Worm (Caenorhabditis elegans) whole organism, young adult: ENCODE results near the gene Y62H9A.9.

ENCODE experiments used
- B0035.1 ChIP-seq: sonication (generic microtip); optimal IDR thresholded peaks from 2 replicates; lab custom pipeline; 2016; ENCODE audit warnings: missing genetic modification characterization, mild to moderate bottlenecking, missing compliant biosample characterization, missing genotype, missing genetic modification reagents
- C06A6.2 ChIP-seq: fragments of 200-800 bp; sonication (Bioruptor generic); conservative IDR thresholded peaks from 2 replicates; pipeline ENCODE4 v1.3.6; 2022; ENCODE audit warnings: missing genetic modification characterization, missing compliant biosample characterization
- C17E4.6 ChIP-seq: fragments of 200-800 bp; sonication (Bioruptor generic); IDR thresholded peaks from 2 replicates; pipeline ENCODE4 v1.3.6; 2022; ENCODE audit warnings: missing genetic modification reagents, missing genetic modification characterization, missing compliant biosample characterization
- F22D6.2 ChIP-seq: sonication (generic microtip); optimal IDR thresholded peaks from 2 replicates; lab custom pipeline; 2016; ENCODE audit warnings: mild to moderate bottlenecking, missing genetic modification characterization, missing compliant biosample characterization
- F23B12.7 ChIP-seq: sonication (generic microtip); optimal IDR thresholded peaks from 2 replicates; lab custom pipeline; 2017; ENCODE audit warnings: missing genetic modification characterization, mild to moderate bottlenecking, missing compliant biosample characterization, antibody characterized with exemption, moderate library complexity; ENCODE audit not compliant: insufficient read depth
- F33H1.4 ChIP-seq: fragments of 200-800 bp; sonication (Bioruptor generic); IDR thresholded peaks from 2 replicates; pipeline ENCODE4 v1.3.6; 2022; ENCODE audit warnings: missing genetic modification reagents, missing genetic modification characterization, missing compliant biosample characterization
- F39B2.1 ChIP-seq: fragments of 200-800 bp; sonication (Bioruptor generic); IDR thresholded peaks from 2 replicates; pipeline ENCODE4 v1.3.6; 2022; ENCODE audit warnings: missing genetic modification reagents, missing genetic modification characterization, missing compliant biosample characterization
- F49E8.2 ChIP-seq: sonication (generic microtip); optimal IDR thresholded peaks from 3 replicates; lab custom pipeline; 2017; ENCODE audit warnings: missing genetic modification characterization, mild to moderate bottlenecking, missing compliant biosample characterization, antibody characterized with exemption, moderate library complexity; ENCODE audit not compliant: insufficient read depth
- F52B5.7 ChIP-seq: sonication (generic microtip); optimal IDR thresholded peaks from 2 replicates; lab custom pipeline; 2016; ENCODE audit warnings: mild to moderate bottlenecking, missing genetic modification characterization, missing compliant biosample characterization
- K12H6.12 ChIP-seq: fragments of 200-800 bp; sonication (Bioruptor generic); optimal IDR thresholded peaks from 2 replicates; lab custom pipeline; 2018; ENCODE audit warnings: mild to moderate bottlenecking, missing genetic modification characterization, missing compliant biosample characterization
- T26A5.8 ChIP-seq: sonication (generic microtip); optimal IDR thresholded peaks from 2 replicates; lab custom pipeline; 2016; ENCODE audit warnings: missing genetic modification characterization, missing compliant biosample characterization
- Y53F4B.3 ChIP-seq: fragments of 200-800 bp; sonication (Bioruptor generic); IDR thresholded peaks from 2 replicates; pipeline ENCODE4 v1.3.6; 2022; ENCODE audit warnings: missing genetic modification reagents, missing genetic modification characterization, missing compliant biosample characterization
- Y56A3A.18 ChIP-seq: fragments of 200-800 bp; sonication (Bioruptor generic); IDR thresholded peaks from 2 replicates; pipeline ENCODE4 v1.3.6; 2022; ENCODE audit warnings: missing genetic modification reagents, missing genetic modification characterization, missing compliant biosample characterization
- Y95B8A.8 ChIP-seq: fragments of 200-800 bp; sonication (Bioruptor generic); IDR thresholded peaks from 2 replicates; pipeline ENCODE4 v1.3.6; 2022; ENCODE audit warnings: missing genetic modification reagents, missing genetic modification characterization, missing compliant biosample characterization
- ama-1 ChIP-seq, 3 experiments: fragments of 150-350 bp in 1 of 3; sonication (generic microtip) in 2 of 3; optimal IDR thresholded peaks; 2 replicates each; lab custom pipeline; 2014 to 2018; ENCODE audit warnings: missing biosample characterization in 2 of 3, missing genetic modification characterization in 2 of 3, missing genetic modification reagents in 2 of 3
- attf-3 ChIP-seq: fragments of 200-800 bp; sonication (Bioruptor generic); conservative IDR thresholded peaks from 2 replicates; pipeline ENCODE4 v1.3.6; 2022; ENCODE audit warnings: missing genetic modification reagents, missing genetic modification characterization, missing compliant biosample characterization
- ceh-27 ChIP-seq: fragments of 200-800 bp; sonication (Bioruptor generic); optimal IDR thresholded peaks from 2 replicates; lab custom pipeline; 2018; ENCODE audit warnings: mild to moderate bottlenecking, missing genetic modification characterization, moderate library complexity, missing compliant biosample characterization
- ceh-91 ChIP-seq: fragments of 200-800 bp; sonication (Bioruptor generic); IDR thresholded peaks from 2 replicates; pipeline ENCODE4 v1.3.6; 2022; ENCODE audit warnings: missing genetic modification reagents, missing genetic modification characterization, missing compliant biosample characterization
- efl-1 ChIP-seq: fragments of 150-350 bp; optimal IDR thresholded peaks from 2 replicates; lab custom pipeline; 2014; ENCODE audit warnings: missing biosample characterization, missing genetic modification reagents, missing genetic modification characterization
- ekl-4 ChIP-seq: fragments of 200-800 bp; sonication (Bioruptor generic); IDR thresholded peaks from 2 replicates; pipeline ENCODE4 v1.3.6; 2022; ENCODE audit warnings: missing genetic modification reagents, missing genetic modification characterization, missing compliant biosample characterization
- him-1 ChIP-seq: sonication (generic microtip); optimal IDR thresholded peaks from 2 replicates; lab custom pipeline; 2016; ENCODE audit warnings: missing genotype, missing genetic modification reagents, missing genetic modification characterization, missing compliant biosample characterization
- hlh-26 ChIP-seq: fragments of 200-800 bp; sonication (Bioruptor generic); conservative IDR thresholded peaks from 2 replicates; pipeline ENCODE4 v1.3.6; 2022; ENCODE audit warnings: missing genetic modification reagents, missing genetic modification characterization, missing compliant biosample characterization
- hmg-1.2 ChIP-seq: fragments of 200-800 bp; sonication (Bioruptor generic); IDR thresholded peaks from 2 replicates; pipeline ENCODE4 v1.3.6; 2022; ENCODE audit warnings: missing genetic modification reagents, missing genetic modification characterization, missing compliant biosample characterization
- hrde-1 ChIP-seq: sonication (generic microtip); optimal IDR thresholded peaks from 2 replicates; lab custom pipeline; 2016; ENCODE audit warnings: missing genetic modification characterization, mild to moderate bottlenecking, missing compliant biosample characterization, moderate library complexity, missing genotype, missing genetic modification reagents, borderline replicate concordance
- lag-1 ChIP-seq: fragments of 200-800 bp; sonication (Bioruptor generic); IDR thresholded peaks from 2 replicates; pipeline ENCODE4 v1.3.6; 2022; ENCODE audit warnings: missing genetic modification reagents, missing genetic modification characterization, missing compliant biosample characterization
- let-607 ChIP-seq, 2 experiments: fragments of 200-800 bp in 1 of 2; sonication (Bioruptor generic) in 1 of 2; sonication (generic microtip) in 1 of 2; optimal IDR thresholded peaks; 2 replicates each; lab custom pipeline; 2016 to 2018; ENCODE audit warnings: mild to moderate bottlenecking in 2 of 2, missing compliant biosample characterization in 2 of 2, missing genetic modification characterization in 2 of 2, moderate library complexity in 2 of 2, missing genotype in 1 of 2
- lin-35 ChIP-seq, 3 experiments: fragments of 150-350 bp in 2 of 3; sonication (generic microtip) in 1 of 3; optimal IDR thresholded peaks; 2 replicates each; lab custom pipeline; 2014 to 2018; ENCODE audit warnings: missing biosample characterization in 3 of 3, missing genetic modification characterization in 3 of 3, missing genetic modification reagents in 3 of 3
- lin-54 ChIP-seq: fragments of 200-800 bp; sonication (Bioruptor generic); optimal IDR thresholded peaks from 2 replicates; lab custom pipeline; 2018; ENCODE audit warnings: mild to moderate bottlenecking, missing genetic modification characterization, missing compliant biosample characterization
- madf-3 ChIP-seq: fragments of 200-800 bp; sonication (Bioruptor generic); IDR thresholded peaks from 2 replicates; pipeline ENCODE4 v1.3.6; 2022; ENCODE audit warnings: missing genetic modification reagents, missing genetic modification characterization, missing compliant biosample characterization
- madf-6 ChIP-seq: fragments of 200-800 bp; sonication (Bioruptor generic); IDR thresholded peaks from 2 replicates; pipeline ENCODE4 v1.3.6; 2022; ENCODE audit warnings: missing genetic modification reagents, missing genetic modification characterization, missing compliant biosample characterization
- nfya-1 ChIP-seq: sonication (generic microtip); optimal IDR thresholded peaks from 2 replicates; lab custom pipeline; 2017; ENCODE audit warnings: antibody characterized with exemption, missing compliant biosample characterization, missing genetic modification characterization, borderline replicate concordance; ENCODE audit not compliant: insufficient read depth
- nfyb-1 ChIP-seq: fragments of 200-800 bp; sonication (Bioruptor generic); IDR thresholded peaks from 2 replicates; pipeline ENCODE4 v1.3.6; 2022; ENCODE audit warnings: missing genetic modification reagents, missing genetic modification characterization, missing compliant biosample characterization
- nhr-120 ChIP-seq: fragments of 200-800 bp; sonication (Bioruptor generic); IDR thresholded peaks from 2 replicates; pipeline ENCODE4 v1.3.6; 2022; ENCODE audit warnings: missing genetic modification characterization, missing compliant biosample characterization
- nhr-80 ChIP-seq: sonication (generic microtip); optimal IDR thresholded peaks from 2 replicates; lab custom pipeline; 2016; ENCODE audit warnings: missing genetic modification characterization, missing compliant biosample characterization
- snpc-3.4 ChIP-seq: sonication (generic microtip); optimal IDR thresholded peaks from 2 replicates; lab custom pipeline; 2017; ENCODE audit warnings: missing genetic modification characterization, mild to moderate bottlenecking, missing compliant biosample characterization, antibody characterized with exemption, moderate library complexity, missing genotype, missing genetic modification reagents
- tbx-9 ChIP-seq: sonication (generic microtip); optimal IDR thresholded peaks from 2 replicates; lab custom pipeline; 2016; ENCODE audit warnings: borderline replicate concordance, missing genetic modification characterization, inconsistent platforms, missing compliant biosample characterization
- tlf-1 ChIP-seq: fragments of 200-800 bp; sonication (Bioruptor generic); optimal IDR thresholded peaks from 2 replicates; lab custom pipeline; 2018; ENCODE audit warnings: mild to moderate bottlenecking, missing genetic modification characterization, missing compliant biosample characterization
- zim-3 ChIP-seq: sonication (generic microtip); optimal IDR thresholded peaks from 2 replicates; lab custom pipeline; 2017; ENCODE audit warnings: mild to moderate bottlenecking, missing genetic modification characterization, moderate library complexity, missing compliant biosample characterization
- ztf-26 ChIP-seq: sonication (generic microtip); optimal IDR thresholded peaks from 2 replicates; lab custom pipeline; 2017; ENCODE audit warnings: missing genetic modification characterization, missing compliant biosample characterization
- ztf-28 ChIP-seq: fragments of 200-800 bp; sonication (Bioruptor generic); IDR thresholded peaks from 2 replicates; pipeline ENCODE4 v1.3.6; 2022; ENCODE audit warnings: missing genetic modification reagents, missing genetic modification characterization, missing compliant biosample characterization

Y62H9A.9 gene

ce11 chrX:11937343-11937935 lies 39.5 kb upstream of the Y62H9A.9 start (continued):
- TF ChIP-seq F23B12.7 (tag; lab: Kevin White, UChicago): peak; percentile 90
- peak; percentile 95 for TF ChIP-seq lag-1
- no peak for TF ChIP-seq nfya-1 (tag; lab: Kevin White, UChicago)
- TF ChIP-seq hrde-1: no peak
- no peak for TF ChIP-seq F49E8.2 (tag; lab: Kevin White, UChicago)
- no peak for TF ChIP-seq him-1 (tag; lab: Kevin White, UChicago)
- TF ChIP-seq ekl-4 (GFP tag; lab: Robert Waterston, UW): peak; percentile 91
- peak; percentile 18; the same call in 1 of the 2 replicates for TF ChIP-seq ceh-91 (GFP tag; lab: Robert Waterston, UW)
- peak; percentile 55 to 93 for TF ChIP-seq let-607 (tag; optimal IDR thresholded peaks at IDR 0.05; lab: Kevin White, UChicago)
- peak; percentile 87 for TF ChIP-seq nhr-80 (tag; lab: Kevin White, UChicago)
- no peak for TF ChIP-seq efl-1 (GFP tag; lab: Kevin White, UChicago)
- TF ChIP-seq B0035.1 (tag; lab: Kevin White, UChicago): peak; percentile 94
- TF ChIP-seq madf-3: peak; percentile 75
- peak; percentile 99 for TF ChIP-seq ztf-26
- TF ChIP-seq F33H1.4 (GFP tag; lab: Robert Waterston, UW): no peak; the same call in none of the 2 replicates
- no peak for TF ChIP-seq tbx-9 (tag; lab: Kevin White, UChicago)
- peak; percentile 94 for TF ChIP-seq K12H6.12
- TF ChIP-seq C06A6.2 (GFP tag; lab: Robert Waterston, UW): peak; percentile 92
- no peak for TF ChIP-seq attf-3
- no peak for TF ChIP-seq ama-1 (optimal IDR thresholded peaks at IDR 0.05; lab: Kevin White, UChicago)
- peak; percentile 66 to 90 for TF ChIP-seq ama-1 (GFP tag; optimal IDR thresholded peaks at IDR 0.05; lab: Kevin White, UChicago)
- TF ChIP-seq Y56A3A.18: peak; percentile 99
- TF ChIP-seq snpc-3.4 (tag; lab: Kevin White, UChicago): no peak
- peak; percentile 92 for TF ChIP-seq lin-54 (GFP tag; lab: Kevin White, UChicago)
- peak; percentile 60 for TF ChIP-seq zim-3 (tag; lab: Kevin White, UChicago)
- TF ChIP-seq hlh-26 (GFP tag; lab: Robert Waterston, UW): no peak
- TF ChIP-seq F39B2.1 (GFP tag; lab: Robert Waterston, UW): no peak
- peak; percentile 72; the same call in 1 of the 2 replicates for TF ChIP-seq Y95B8A.8 (GFP tag; lab: Robert Waterston, UW)
- TF ChIP-seq ceh-27 (GFP tag; lab: Kevin White, UChicago): peak; percentile 99
- TF ChIP-seq lin-35 (GFP tag; optimal IDR thresholded peaks at IDR 0.05; lab: Kevin White, UChicago): peak in 2 of 3 experiments; percentile 89 to 98
- TF ChIP-seq nfyb-1 (GFP tag; lab: Robert Waterston, UW): peak; percentile 98
- TF ChIP-seq madf-6: no peak
- TF ChIP-seq Y53F4B.3 (GFP tag; lab: Robert Waterston, UW): no peak
- TF ChIP-seq hmg-1.2 (GFP tag; lab: Robert Waterston, UW): peak; percentile 85
- peak; percentile 99 for TF ChIP-seq tlf-1
- TF ChIP-seq nhr-120 (GFP tag; lab: Robert Waterston, UW): peak; percentile 92
- peak; percentile 89 for TF ChIP-seq C17E4.6 (GFP tag; lab: Robert Waterston, UW)
- TF ChIP-seq F22D6.2: peak; percentile 95
- peak; percentile 93 for TF ChIP-seq F52B5.7 (tag; lab: Kevin White, UChicago)
- TF ChIP-seq ztf-28 (GFP tag; lab: Robert Waterston, UW): no peak
- TF ChIP-seq T26A5.8 (tag; lab: Kevin White, UChicago): no peak
